Worm (Caenorhabditis elegans): ENCODE data around the gene srv-8.

DNA sequence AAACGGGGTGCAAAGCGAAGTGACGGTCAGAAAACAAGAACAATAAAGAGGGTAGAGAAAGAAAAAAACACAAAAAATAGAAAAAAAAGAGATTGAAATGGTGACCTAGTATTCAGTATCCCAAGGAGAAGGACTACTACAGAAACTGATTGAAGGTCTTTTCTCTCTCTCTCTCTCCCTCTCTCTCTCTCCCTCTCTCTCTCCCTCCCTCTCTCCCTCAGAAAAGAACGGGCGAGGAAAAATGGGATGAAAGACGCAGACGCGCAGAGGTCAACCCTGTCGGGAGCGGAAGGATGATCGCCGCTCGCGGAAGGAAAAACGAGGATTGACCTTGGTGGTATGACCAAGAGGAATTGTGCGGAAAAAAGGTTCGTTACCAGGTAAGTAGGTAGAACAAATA lies 46.0 kb downstream of the srv-8 start:
- TF ChIP-seq F10E7.11 (tag; optimal IDR thresholded peaks at IDR 0.05) (no peak), hrde-1 (tag; optimal IDR thresholded peaks at IDR 0.05; ENCODE audit: borderline replicate concordance) (no peak), sea-2 (GFP tag; IDR thresholded peaks at IDR 0.05) (no peak), ztf-28 (GFP tag; IDR thresholded peaks at IDR 0.05) (no peak), nhr-179 (tag; optimal IDR thresholded peaks at IDR 0.05) (no peak), F52B5.7 (tag; optimal IDR thresholded peaks at IDR 0.05) (no peak), F57C9.4 (tag; optimal IDR thresholded peaks at IDR 0.05) (no peak), fkh-3 (tag; optimal IDR thresholded peaks at IDR 0.05) (no peak), F22D6.2 (tag; optimal IDR thresholded peaks at IDR 0.05) (no peak), Y53G8AR.9 (GFP tag; conservative IDR thresholded peaks at IDR 0.05) (no peak), let-607 (tag; optimal IDR thresholded peaks at IDR 0.05) (no peak), nhr-27 (tag; optimal IDR thresholded peaks at IDR 0.05) (no peak)
